Worm (Caenorhabditis elegans) whole organism, mixed stage, embryonic: ENCODE measurements around the gene comt-1.

Experiments used
- M03D4.4 ChIP-seq: sonication (generic microtip); optimal IDR thresholded peaks from 2 replicates; lab custom pipeline; 2017; ENCODE audit warnings: mild to moderate bottlenecking, missing genetic modification characterization, missing compliant biosample characterization
- blmp-1 ChIP-seq: fragments of 150-350 bp; optimal IDR thresholded peaks from 2 replicates; lab custom pipeline; 2014; ENCODE audit warnings: missing biosample characterization, missing genetic modification characterization
- ces-1 ChIP-seq: fragments of 150-350 bp; optimal IDR thresholded peaks from 2 replicates; lab custom pipeline; 2014; ENCODE audit warnings: missing biosample characterization, missing genetic modification reagents, missing genetic modification characterization
- elt-1 ChIP-seq: sonication (generic microtip); optimal IDR thresholded peaks from 2 replicates; lab custom pipeline; 2017; ENCODE audit warnings: missing genetic modification characterization, mild to moderate bottlenecking, missing compliant biosample characterization, antibody characterized with exemption, moderate library complexity, borderline replicate concordance; ENCODE audit not compliant: insufficient read depth
- elt-3 ChIP-seq: fragments of 150-350 bp; optimal IDR thresholded peaks from 2 replicates; lab custom pipeline; 2014; ENCODE audit warnings: missing biosample characterization, missing genetic modification characterization
- nhr-12 ChIP-seq: fragments of 150-350 bp; optimal IDR thresholded peaks from 2 replicates; lab custom pipeline; 2014; ENCODE audit warnings: missing biosample characterization, missing genetic modification characterization
- nhr-2 ChIP-seq: fragments of 150-350 bp; optimal IDR thresholded peaks from 2 replicates; lab custom pipeline; 2014; ENCODE audit warnings: missing biosample characterization, missing genetic modification characterization
- nhr-237 ChIP-seq: fragments of 150-350 bp; optimal IDR thresholded peaks from 2 replicates; lab custom pipeline; 2014; ENCODE audit warnings: missing biosample characterization, missing genetic modification characterization
- nhr-28 ChIP-seq: fragments of 150-350 bp; optimal IDR thresholded peaks from 2 replicates; lab custom pipeline; 2014; ENCODE audit warnings: missing biosample characterization, missing genetic modification characterization
- nhr-76 ChIP-seq: sonication (generic microtip); optimal IDR thresholded peaks from 2 replicates; lab custom pipeline; 2017; ENCODE audit warnings: missing biosample characterization, missing genetic modification characterization
- snpc-4 ChIP-seq: fragments of 150-350 bp; optimal IDR thresholded peaks from 2 replicates; lab custom pipeline; 2014; ENCODE audit warnings: missing biosample characterization, missing genetic modification characterization
- sptf-1 ChIP-seq: sonication (generic microtip); optimal IDR thresholded peaks from 2 replicates; lab custom pipeline; 2017; ENCODE audit warnings: mild to moderate bottlenecking, missing genetic modification characterization, moderate library complexity, missing compliant biosample characterization
- unc-62 ChIP-seq: fragments of 150-350 bp; optimal IDR thresholded peaks from 2 replicates; lab custom pipeline; 2014; ENCODE audit warnings: missing biosample characterization, missing genetic modification reagents, missing genetic modification characterization
- ztf-11 ChIP-seq: fragments of 150-350 bp; optimal IDR thresholded peaks from 2 replicates; lab custom pipeline; 2014; ENCODE audit warnings: missing biosample characterization, missing genetic modification characterization

ce11 chrX:2907296-2907873 is 45.1 kb upstream of the comt-1 start:
- TF ChIP-seq nhr-12, result no peak
- TF ChIP-seq sptf-1 (tag; lab: Kevin White, UChicago), result no peak
- no peak for TF ChIP-seq nhr-76 (tag; lab: Kevin White, UChicago)
- peak; percentile 27 for TF ChIP-seq unc-62
- no peak for TF ChIP-seq elt-3
- TF ChIP-seq ztf-11 (tag; lab: Kevin White, UChicago), result no peak
- no peak for TF ChIP-seq ces-1
- peak; percentile 76 for TF ChIP-seq elt-1
- TF ChIP-seq blmp-1 (tag; lab: Kevin White, UChicago), result no peak
- TF ChIP-seq nhr-2 (tag; lab: Kevin White, UChicago), result no peak
- TF ChIP-seq snpc-4 (tag; lab: Kevin White, UChicago), result no peak
- no peak for TF ChIP-seq nhr-28 (tag; lab: Kevin White, UChicago)
- TF ChIP-seq nhr-237 (tag; lab: Kevin White, UChicago), result no peak
- no peak for TF ChIP-seq M03D4.4 (tag; lab: Kevin White, UChicago)
